Worm (Caenorhabditis elegans): ENCODE measurements around the gene F40F8.4.

ce11 chrII:11152495-11152894 is 12.5 kb upstream of the F40F8.4 start, which contains the start of gene pqm-1:
- TF ChIP-seq pha-4 (tag; optimal IDR thresholded peaks at IDR 0.05) (no peak), dmd-4 (tag; optimal IDR thresholded peaks at IDR 0.05; ENCODE audit: borderline replicate concordance) (no peak), rnt-1 (tag; optimal IDR thresholded peaks at IDR 0.05) (no peak), pat-9 (tag; optimal IDR thresholded peaks at IDR 0.05) (no peak), fkh-10 (GFP tag; optimal IDR thresholded peaks at IDR 0.05) (no peak)
